Fruit fly (Drosophila melanogaster) whole organism, embryonic: Measurements from ENCODE around the gene Megf8.

Source experiments
- CG10274 ChIP-seq: fragments of 200-800 bp; sonication (Bioruptor generic); optimal IDR thresholded peaks from 3 replicates; lab custom pipeline; 2017; ENCODE audit warnings: missing biosample characterization, mild to moderate bottlenecking, missing genetic modification characterization
- CG11456 ChIP-seq: fragments of 200-800 bp; sonication (Bioruptor generic); IDR thresholded peaks from 3 replicates; pipeline ENCODE4 v1.3.6; 2022; ENCODE audit warnings: missing biosample characterization, missing genetic modification characterization
- CG11696 ChIP-seq: fragments of 200-800 bp; sonication (Bioruptor generic); IDR thresholded peaks from 2 replicates; pipeline ENCODE4 v1.3.6; 2022; ENCODE audit warnings: missing biosample characterization, missing genetic modification characterization
- CG12071 ChIP-seq: fragments of 200-800 bp; sonication (Bioruptor generic); optimal IDR thresholded peaks from 3 replicates; lab custom pipeline; 2018; ENCODE audit warnings: missing biosample characterization, mild to moderate bottlenecking, missing genetic modification characterization
- CG12236 ChIP-seq: fragments of 200-800 bp; sonication (Bioruptor generic); optimal IDR thresholded peaks from 2 replicates; lab custom pipeline; 2016; ENCODE audit warnings: missing biosample characterization, missing genetic modification characterization
- CG1233 ChIP-seq: fragments of 200-800 bp; sonication (Bioruptor generic); optimal IDR thresholded peaks from 4 replicates; lab custom pipeline; 2018; ENCODE audit warnings: missing biosample characterization, mild to moderate bottlenecking, missing genetic modification characterization
- CG12744 ChIP-seq: fragments of 200-800 bp; sonication (Bioruptor generic); optimal IDR thresholded peaks from 2 replicates; lab custom pipeline; 2016; ENCODE audit warnings: missing biosample characterization, missing genetic modification characterization
- CG13775 ChIP-seq: fragments of 200-800 bp; sonication (Bioruptor generic); optimal IDR thresholded peaks from 3 replicates; lab custom pipeline; 2017; ENCODE audit warnings: missing biosample characterization, mild to moderate bottlenecking, missing genetic modification characterization
- CG16779 ChIP-seq: fragments of 200-800 bp; sonication (Bioruptor generic); IDR thresholded peaks from 2 replicates; pipeline ENCODE4 v1.3.6; 2022; ENCODE audit warnings: missing biosample characterization, missing genetic modification characterization
- CG16863 ChIP-seq: fragments of 200-800 bp; sonication (Bioruptor generic); optimal IDR thresholded peaks from 3 replicates; lab custom pipeline; 2016; ENCODE audit warnings: missing biosample characterization, missing genetic modification characterization
- CG17385 ChIP-seq: fragments of 200-800 bp; sonication (Bioruptor generic); optimal IDR thresholded peaks from 3 replicates; lab custom pipeline; 2018; ENCODE audit warnings: missing biosample characterization, mild to moderate bottlenecking, missing genetic modification characterization
- CG2875 ChIP-seq: fragments of 200-800 bp; sonication (Bioruptor generic); optimal IDR thresholded peaks from 2 replicates; lab custom pipeline; 2017; ENCODE audit warnings: missing biosample characterization, mild to moderate bottlenecking, missing genetic modification characterization, missing genetic modification reagents
- CG3407 ChIP-seq: fragments of 200-800 bp; sonication (Bioruptor generic); optimal IDR thresholded peaks from 2 replicates; lab custom pipeline; 2018; ENCODE audit warnings: missing biosample characterization, mild to moderate bottlenecking, missing genetic modification characterization
- CG34376 ChIP-seq: fragments of 200-800 bp; sonication (Bioruptor generic); optimal IDR thresholded peaks from 2 replicates; lab custom pipeline; 2018; ENCODE audit warnings: missing biosample characterization, mild to moderate bottlenecking, missing genetic modification characterization
- CG6791 ChIP-seq: fragments of 200-800 bp; sonication (Bioruptor generic); IDR thresholded peaks from 3 replicates; pipeline ENCODE4 v1.3.6; 2022; ENCODE audit warnings: missing biosample characterization, missing genetic modification characterization; ENCODE audit not compliant: partially characterized antibody
- CHES-1-like ChIP-seq: fragments of 200-800 bp; sonication (Bioruptor generic); optimal IDR thresholded peaks from 2 replicates; lab custom pipeline; 2016; ENCODE audit warnings: missing biosample characterization, missing genetic modification characterization
- CTCF ChIP-seq: fragments of 200-800 bp; sonication (Bioruptor generic); optimal IDR thresholded peaks from 2 replicates; lab custom pipeline; 2017; ENCODE audit warnings: missing biosample characterization, mild to moderate bottlenecking, missing genetic modification characterization, moderate library complexity
- D ChIP-seq, 2 experiments: fragments of 200-800 bp in 1 of 2; fragments of >200 bp in 1 of 2; sonication (Bioruptor generic) in 1 of 2; optimal IDR thresholded peaks; 2 replicates in 1 of 2; 3 replicates in 1 of 2; lab custom pipeline; 2017; ENCODE audit warnings: mild to moderate bottlenecking in 1 of 2, missing biosample characterization in 1 of 2, missing genetic modification characterization in 1 of 2, missing genetic modification reagents in 1 of 2
- D19B ChIP-seq: fragments of 200-800 bp; sonication (Bioruptor generic); optimal IDR thresholded peaks from 2 replicates; lab custom pipeline; 2017; ENCODE audit warnings: missing biosample characterization, mild to moderate bottlenecking, missing genetic modification characterization
- Dip2 ChIP-seq: fragments of 200-800 bp; sonication (Bioruptor generic); IDR thresholded peaks from 2 replicates; pipeline ENCODE4 v1.3.6; 2022; ENCODE audit warnings: missing biosample characterization, missing genetic modification characterization
- Dll ChIP-seq: fragments of 200-800 bp; sonication (Bioruptor generic); IDR thresholded peaks from 4 replicates; pipeline ENCODE4 v1.3.6; 2022; ENCODE audit warnings: missing biosample characterization, missing genetic modification characterization; ENCODE audit not compliant: partially characterized antibody
- Doc3 ChIP-seq: fragments of 200-800 bp; sonication (Bioruptor generic); IDR thresholded peaks from 3 replicates; pipeline ENCODE4 v1.3.6; 2022; ENCODE audit warnings: missing biosample characterization, missing genetic modification characterization; ENCODE audit not compliant: partially characterized antibody
- E2f1 ChIP-seq: fragments of 200-800 bp; sonication (Bioruptor generic); IDR thresholded peaks from 2 replicates; pipeline ENCODE4 v1.3.6; 2022; ENCODE audit warnings: missing biosample characterization, missing genetic modification characterization
- Fer2 ChIP-seq: fragments of 200-800 bp; sonication (Bioruptor generic); optimal IDR thresholded peaks from 2 replicates; lab custom pipeline; 2018; ENCODE audit warnings: missing biosample characterization, mild to moderate bottlenecking, missing genetic modification characterization, moderate library complexity
- H2.0 ChIP-seq: fragments of 200-800 bp; sonication (Bioruptor generic); IDR thresholded peaks from 2 replicates; pipeline ENCODE4 v1.3.6; 2022; ENCODE audit warnings: missing biosample characterization, missing genetic modification characterization
- Hey ChIP-seq: fragments of 200-800 bp; sonication (Bioruptor generic); optimal IDR thresholded peaks from 3 replicates; lab custom pipeline; 2018; ENCODE audit warnings: missing biosample characterization, mild to moderate bottlenecking, missing genetic modification characterization
- Hr39 ChIP-seq: fragments of >200 bp; optimal IDR thresholded peaks from 2 replicates; lab custom pipeline; 2017
- Hsf ChIP-seq: fragments of 200-800 bp; sonication (Bioruptor generic); optimal IDR thresholded peaks from 3 replicates; lab custom pipeline; 2016; ENCODE audit warnings: missing biosample characterization, missing genetic modification characterization
- Nf-YC ChIP-seq: fragments of 200-800 bp; optimal IDR thresholded peaks from 3 replicates; lab custom pipeline; 2019; ENCODE audit warnings: missing biosample characterization, mild to moderate bottlenecking, missing genetic modification characterization, moderate library complexity
- Ssrp ChIP-seq: fragments of 200-800 bp; sonication (Bioruptor generic); optimal IDR thresholded peaks from 2 replicates; lab custom pipeline; 2018; ENCODE audit warnings: missing biosample characterization, mild to moderate bottlenecking, missing genetic modification characterization, moderate library complexity
- bbx ChIP-seq: fragments of 200-800 bp; sonication (Bioruptor generic); IDR thresholded peaks from 2 replicates; pipeline ENCODE4 v1.3.6; 2022; ENCODE audit warnings: missing biosample characterization, missing genetic modification characterization; ENCODE audit not compliant: partially characterized antibody
- bcd ChIP-seq: fragments of 200-800 bp; sonication (Bioruptor generic); optimal IDR thresholded peaks from 2 replicates; lab custom pipeline; 2017; ENCODE audit warnings: missing biosample characterization, mild to moderate bottlenecking, missing genetic modification characterization
- caup ChIP-seq: fragments of 200-800 bp; sonication (Bioruptor generic); optimal IDR thresholded peaks from 3 replicates; lab custom pipeline; 2017; ENCODE audit warnings: missing biosample characterization, mild to moderate bottlenecking, missing genetic modification characterization, moderate library complexity; ENCODE audit not compliant: severe bottlenecking
- cwo ChIP-seq: fragments of 200-800 bp; sonication (Bioruptor generic); optimal IDR thresholded peaks from 3 replicates; lab custom pipeline; 2017; ENCODE audit warnings: missing biosample characterization, missing genetic modification characterization, mild to moderate bottlenecking, moderate library complexity, missing genetic modification reagents
- dmrt11E ChIP-seq: fragments of 200-800 bp; sonication (Bioruptor generic); optimal IDR thresholded peaks from 3 replicates; lab custom pipeline; 2018; ENCODE audit warnings: missing biosample characterization, mild to moderate bottlenecking, missing genetic modification characterization, moderate library complexity
- exex ChIP-seq: fragments of 200-800 bp; sonication (Bioruptor generic); optimal IDR thresholded peaks from 4 replicates; lab custom pipeline; 2018; ENCODE audit warnings: missing biosample characterization, mild to moderate bottlenecking, missing genetic modification characterization, moderate library complexity
- fd96Cb ChIP-seq: fragments of 200-800 bp; sonication (Bioruptor generic); optimal IDR thresholded peaks from 2 replicates; lab custom pipeline; 2018; ENCODE audit warnings: missing biosample characterization, mild to moderate bottlenecking, missing genetic modification characterization, moderate library complexity
- kay ChIP-seq: fragments of 200-800 bp; sonication (Bioruptor generic); optimal IDR thresholded peaks from 2 replicates; lab custom pipeline; 2016; ENCODE audit warnings: missing biosample characterization, missing genetic modification characterization
- kni ChIP-seq: fragments of 200-800 bp; sonication (Bioruptor generic); optimal IDR thresholded peaks from 3 replicates; lab custom pipeline; 2017; ENCODE audit warnings: mild to moderate bottlenecking, missing biosample characterization, missing genetic modification reagents, missing genetic modification characterization
- lab ChIP-seq: fragments of 200-800 bp; sonication (Bioruptor generic); optimal IDR thresholded peaks from 3 replicates; lab custom pipeline; 2017; ENCODE audit warnings: missing biosample characterization, missing genetic modification characterization, mild to moderate bottlenecking, moderate library complexity, missing genetic modification reagents
- maf-S ChIP-seq: fragments of 200-800 bp; sonication (Bioruptor generic); optimal IDR thresholded peaks from 2 replicates; lab custom pipeline; 2016; ENCODE audit warnings: missing biosample characterization, missing genetic modification characterization
- odd ChIP-seq: fragments of 200-800 bp; sonication (Bioruptor generic); optimal IDR thresholded peaks from 2 replicates; lab custom pipeline; 2017; ENCODE audit warnings: missing biosample characterization, mild to moderate bottlenecking, missing genetic modification characterization
- pb ChIP-seq: fragments of 200-800 bp; sonication (Bioruptor generic); optimal IDR thresholded peaks from 3 replicates; lab custom pipeline; 2016; ENCODE audit warnings: missing biosample characterization, missing genetic modification characterization
- run ChIP-seq: fragments of 200-800 bp; sonication (Bioruptor generic); optimal IDR thresholded peaks from 3 replicates; lab custom pipeline; 2018; ENCODE audit warnings: missing biosample characterization, mild to moderate bottlenecking, missing genetic modification characterization
- schlank ChIP-seq: fragments of 200-800 bp; sonication (Bioruptor generic); optimal IDR thresholded peaks from 2 replicates; lab custom pipeline; 2018; ENCODE audit warnings: missing biosample characterization, mild to moderate bottlenecking, missing genetic modification characterization
- stc ChIP-seq: fragments of 200-800 bp; sonication (Bioruptor generic); IDR thresholded peaks from 2 replicates; pipeline ENCODE4 v1.3.6; 2022; ENCODE audit warnings: missing biosample characterization, missing genetic modification characterization
- twi ChIP-seq: fragments of 200-800 bp; optimal IDR thresholded peaks from 2 replicates; lab custom pipeline; 2019; ENCODE audit warnings: missing biosample characterization, mild to moderate bottlenecking, missing genetic modification characterization, moderate library complexity
- tx ChIP-seq: fragments of 200-800 bp; sonication (Bioruptor generic); optimal IDR thresholded peaks from 2 replicates; lab custom pipeline; 2016; ENCODE audit warnings: missing biosample characterization, missing genetic modification characterization
- zf30C ChIP-seq: fragments of 200-800 bp; sonication (Bioruptor generic); optimal IDR thresholded peaks from 3 replicates; lab custom pipeline; 2018; ENCODE audit warnings: missing biosample characterization, mild to moderate bottlenecking, missing genetic modification characterization

The Megf8 gene

dm6 chr2L:8083427-8084295, 40.4 kb downstream of the Megf8 start (continued):
- TF ChIP-seq Nf-YC (no peak), CG6791 (no peak), Hsf (GFP tag; lab: Kevin White, UChicago) (no peak), kni (GFP tag; lab: Kevin White, UChicago) (no peak), Ssrp (tag; lab: Kevin White, UChicago) (no peak), exex (tag; lab: Kevin White, UChicago) (peak; percentile 4), H2.0 (no peak), fd96Cb (no peak), Fer2 (no peak), D (optimal IDR thresholded peaks at IDR 0.05; lab: Kevin White, UChicago) (no peak), D (GFP tag; optimal IDR thresholded peaks at IDR 0.05; lab: Kevin White, UChicago) (no peak), Dll (GFP tag; lab: Robert Waterston, UW) (no peak), Hr39 (lab: Kevin White, UChicago) (no peak), CG1233 (no peak), Dip2 (GFP tag; lab: Robert Waterston, UW) (no peak), CG11696 (GFP tag; lab: Robert Waterston, UW) (no peak), schlank (tag; lab: Kevin White, UChicago) (no peak), bbx (GFP tag; lab: Robert Waterston, UW) (no peak; the same call in 1 of the 2 replicates), CG16863 (GFP tag; lab: Kevin White, UChicago) (no peak), kay (GFP tag; lab: Kevin White, UChicago) (peak; percentile 3), Hey (tag; lab: Kevin White, UChicago) (no peak), CG13775 (GFP tag; lab: Kevin White, UChicago) (no peak), Doc3 (GFP tag; lab: Robert Waterston, UW) (no peak), pb (GFP tag; lab: Kevin White, UChicago) (no peak), bcd (GFP tag; lab: Kevin White, UChicago) (no peak), lab (GFP tag; lab: Kevin White, UChicago) (no peak), tx (no peak), CG12071 (peak; percentile 11), CG12236 (GFP tag; lab: Kevin White, UChicago) (no peak), CG10274 (GFP tag; lab: Kevin White, UChicago) (no peak), CG3407 (no peak), dmrt11E (tag; lab: Kevin White, UChicago) (no peak), CTCF (GFP tag; lab: Kevin White, UChicago) (no peak), CG11456 (GFP tag; lab: Robert Waterston, UW) (no peak), CHES-1-like (GFP tag; lab: Kevin White, UChicago) (no peak), caup (no peak), CG17385 (GFP tag; lab: Kevin White, UChicago) (no peak), twi (no peak), cwo (GFP tag; lab: Kevin White, UChicago) (peak; percentile 23), CG2875 (GFP tag; lab: Kevin White, UChicago) (no peak), odd (no peak), CG34376 (GFP tag; lab: Kevin White, UChicago) (peak; percentile 30), D19B (GFP tag; lab: Kevin White, UChicago) (no peak), CG16779 (no peak), stc (GFP tag; lab: Robert Waterston, UW) (no peak), E2f1 (GFP tag; lab: Robert Waterston, UW) (no peak), CG12744 (GFP tag; lab: Kevin White, UChicago) (no peak), run (tag; lab: Kevin White, UChicago) (no peak), maf-S (GFP tag; lab: Kevin White, UChicago) (no peak), zf30C (no peak)
